Fruit fly (Drosophila melanogaster): Measurements from ENCODE around the gene dpr9.
A peak's percentile ranks its signal among the peaks of the same experiment; 100 is the strongest.

Gene dpr9

DNA sequence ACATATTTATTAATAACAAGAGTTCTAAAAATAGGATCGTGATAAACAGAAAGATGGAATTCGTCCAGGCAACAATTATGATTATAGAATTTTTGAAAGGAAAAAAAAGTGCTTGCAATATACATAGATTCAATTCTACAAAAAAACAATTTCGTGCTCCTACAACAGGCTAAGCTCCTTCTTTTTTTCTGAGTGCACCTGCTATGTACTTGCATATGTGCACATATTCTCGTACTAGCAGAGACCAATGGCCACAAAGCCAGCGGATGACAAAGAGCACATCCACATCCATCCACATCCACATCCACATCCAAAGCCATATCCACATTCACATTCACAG is 12.9 kb upstream of the dpr9 start (continued):
- TF ChIP-seq Hr4 (GFP tag; optimal IDR thresholded peaks at IDR 0.05) (peak; percentile 69), fkh (GFP tag; optimal IDR thresholded peaks at IDR 0.05) (no peak), topi (GFP tag; optimal IDR thresholded peaks at IDR 0.05) (peak; percentile 54), Eip93F (GFP tag; optimal IDR thresholded peaks at IDR 0.05) (no peak), Sox102F (GFP tag; optimal IDR thresholded peaks at IDR 0.05) (peak; percentile 32), Ets21C (GFP tag; optimal IDR thresholded peaks at IDR 0.05) (no peak), CG3032 (tag; optimal IDR thresholded peaks at IDR 0.05) (peak; percentile 74), Ets96B (tag; optimal IDR thresholded peaks at IDR 0.05) (peak; percentile 82), OdsH (GFP tag; optimal IDR thresholded peaks at IDR 0.05) (peak; percentile 77), dsx (GFP tag; optimal IDR thresholded peaks at IDR 0.05; ENCODE audit: poor library complexity, severe bottlenecking) (peak; percentile 67), dac (GFP tag; optimal IDR thresholded peaks at IDR 0.05) (no peak), fd59A (GFP tag; optimal IDR thresholded peaks at IDR 0.05) (peak; percentile 74), Eip75B (GFP tag; optimal IDR thresholded peaks at IDR 0.05) (peak; percentile 71), esn (GFP tag; optimal IDR thresholded peaks at IDR 0.05) (peak; percentile 52), CG15336 (GFP tag; IDR thresholded peaks at IDR 0.05) (peak; percentile 56), cyc (GFP tag; optimal IDR thresholded peaks at IDR 0.05) (peak; percentile 45), Lpt (GFP tag; optimal IDR thresholded peaks at IDR 0.05) (no peak), CG6276 (GFP tag; optimal IDR thresholded peaks at IDR 0.05) (peak; percentile 2)

DNA sequence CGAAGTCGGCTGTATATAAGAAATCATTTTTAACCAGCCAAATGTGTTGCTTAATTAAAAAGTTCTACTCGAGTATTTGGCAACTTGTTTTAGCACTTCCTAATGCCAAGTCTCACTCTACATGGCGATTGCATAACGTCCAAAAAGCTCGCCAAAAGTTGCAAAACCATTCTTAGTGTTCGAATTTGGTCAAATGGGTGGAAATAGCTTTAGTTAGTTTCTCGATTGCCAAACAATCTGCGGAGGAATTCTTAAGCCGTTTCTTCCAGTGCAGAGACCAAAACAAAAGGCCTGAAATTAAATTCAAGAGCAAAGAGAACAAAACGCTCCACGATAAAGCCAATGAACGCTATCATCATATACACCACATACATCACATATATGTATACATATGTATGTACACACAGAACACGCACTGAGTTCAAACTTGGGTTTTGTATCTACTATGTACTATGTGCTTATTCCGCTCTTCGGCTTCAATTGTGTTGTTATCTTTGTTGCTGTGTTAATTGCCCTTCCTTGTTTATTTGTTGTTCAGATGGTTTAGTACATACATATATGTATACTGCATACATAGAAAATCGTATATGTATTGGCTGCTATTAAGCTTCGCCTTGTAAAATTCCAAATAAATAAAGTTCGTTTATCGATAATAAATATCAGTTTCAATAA is 12.4 kb upstream of the dpr9 start:
- TF ChIP-seq eg (GFP tag; IDR thresholded peaks at IDR 0.05) (peak; percentile 45; the same call in 1 of the 3 replicates), Met (GFP tag; optimal IDR thresholded peaks at IDR 0.05) (peak; percentile 25), Ets21C (GFP tag; optimal IDR thresholded peaks at IDR 0.05) (peak; percentile 1), fkh (GFP tag; optimal IDR thresholded peaks at IDR 0.05) (peak; percentile 87), net (GFP tag; optimal IDR thresholded peaks at IDR 0.05) (no peak), OdsH (GFP tag; optimal IDR thresholded peaks at IDR 0.05) (peak; percentile 4), Hr39 (GFP tag; optimal IDR thresholded peaks at IDR 0.05) (peak; percentile 36), fd59A (GFP tag; optimal IDR thresholded peaks at IDR 0.05) (no peak), svp (GFP tag) (peak; percentile 75), CG31627 (GFP tag; optimal IDR thresholded peaks at IDR 0.05) (peak; percentile 22), Hr38 (GFP tag; optimal IDR thresholded peaks at IDR 0.05) (no peak), CG7368 (GFP tag; optimal IDR thresholded peaks at IDR 0.05) (peak; percentile 27), salr (GFP tag; optimal IDR thresholded peaks at IDR 0.05) (peak in 1 of 2 experiments; percentile 17), CG6163 (GFP tag; IDR thresholded peaks at IDR 0.05) (peak; percentile 53; the same call in 2 of the 3 replicates)

dm6 chr3R:15088258-15088657 is 11.3 kb upstream of the dpr9 start:
- no peak for TF ChIP-seq spab (GFP tag; optimal IDR thresholded peaks at IDR 0.05)
- no peak for TF ChIP-seq Hr4 (GFP tag; optimal IDR thresholded peaks at IDR 0.05)
- no peak for TF ChIP-seq Lpt (GFP tag; optimal IDR thresholded peaks at IDR 0.05)
- peak; percentile 79 for TF ChIP-seq svp (GFP tag)

DNA sequence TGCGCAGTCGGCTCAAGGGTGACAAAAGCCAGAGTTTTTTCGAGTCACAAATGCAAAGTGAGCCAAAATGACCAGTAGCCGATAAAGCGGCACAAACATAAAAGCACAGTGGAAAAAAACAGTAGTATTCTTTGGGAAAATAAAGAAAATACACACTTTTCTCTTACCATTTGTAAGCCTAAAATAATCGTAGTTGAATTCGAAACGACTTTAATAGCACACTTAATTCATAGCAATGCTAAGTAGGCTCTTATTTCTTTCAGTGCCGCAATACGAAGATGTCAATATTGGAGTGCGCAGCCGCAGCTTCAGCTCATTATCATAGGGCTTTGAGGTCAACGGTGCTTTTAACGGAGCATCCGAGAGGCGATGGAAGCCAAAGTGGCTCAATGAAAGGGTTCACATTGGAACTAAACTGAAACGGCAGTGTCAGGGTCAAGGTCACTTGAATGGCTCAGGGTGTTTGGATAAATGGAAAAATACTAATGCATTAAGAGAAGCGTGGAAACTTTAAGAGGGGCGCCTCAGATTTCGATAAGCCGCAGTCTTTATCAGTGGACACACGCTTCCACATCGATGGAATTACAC is 10.7 kb upstream of the dpr9 start:
- TF ChIP-seq Eip75B (GFP tag; optimal IDR thresholded peaks at IDR 0.05) (no peak), CG3919 (GFP tag; optimal IDR thresholded peaks at IDR 0.05) (peak; percentile 44), Ets96B (tag; optimal IDR thresholded peaks at IDR 0.05) (peak; percentile 39), Gug (GFP tag; IDR thresholded peaks at IDR 0.05) (0 out of 2 replicates have a peak, but pooled peaks have one; percentile 22), Sox14 (GFP tag; optimal IDR thresholded peaks at IDR 0.05) (peak; percentile 51), CG4318 (GFP tag; optimal IDR thresholded peaks at IDR 0.05) (no peak), dsx (GFP tag; optimal IDR thresholded peaks at IDR 0.05; ENCODE audit: poor library complexity, severe bottlenecking) (no peak), CG31627 (GFP tag; optimal IDR thresholded peaks at IDR 0.05) (peak; percentile 74), CG7368 (GFP tag; optimal IDR thresholded peaks at IDR 0.05) (no peak), topi (GFP tag; optimal IDR thresholded peaks at IDR 0.05) (peak; percentile 63), cyc (GFP tag; optimal IDR thresholded peaks at IDR 0.05) (peak; percentile 62), Eip78C (GFP tag) (peak; percentile 72), CG3032 (tag; optimal IDR thresholded peaks at IDR 0.05) (peak; percentile 27), lz (GFP tag; optimal IDR thresholded peaks at IDR 0.05) (peak; percentile 49), Hr38 (GFP tag; optimal IDR thresholded peaks at IDR 0.05) (no peak), eg (GFP tag; IDR thresholded peaks at IDR 0.05) (peak; percentile 69), Ets21C (GFP tag; optimal IDR thresholded peaks at IDR 0.05) (peak; percentile 35), CG11294 (GFP tag; IDR thresholded peaks at IDR 0.05) (no peak), CG10631 (GFP tag; optimal IDR thresholded peaks at IDR 0.05) (peak; percentile 8), pdm3 (GFP tag; optimal IDR thresholded peaks at IDR 0.05) (peak; percentile 56), CG6792 (GFP tag; optimal IDR thresholded peaks at IDR 0.05) (peak; percentile 55), achi (GFP tag; optimal IDR thresholded peaks at IDR 0.05) (peak; percentile 35), fkh (GFP tag; optimal IDR thresholded peaks at IDR 0.05) (peak; percentile 66), CG8632 (GFP tag; optimal IDR thresholded peaks at IDR 0.05) (peak; percentile 46), Eip93F (GFP tag; optimal IDR thresholded peaks at IDR 0.05) (no peak), CG8319 (GFP tag; optimal IDR thresholded peaks at IDR 0.05) (no peak), OdsH (GFP tag; optimal IDR thresholded peaks at IDR 0.05) (peak; percentile 64)

Measured in whole organism, prepupa.